Fruit fly (Drosophila melanogaster) whole organism, embryonic: ENCODE results near the gene Rab3GAP1.

Source experiments
- Ada2b ChIP-seq: fragments of 200-800 bp; sonication (Bioruptor generic); IDR thresholded peaks from 2 replicates; pipeline ENCODE4 v1.3.6; 2022; ENCODE audit warnings: missing biosample characterization, missing genetic modification characterization
- Aef1 ChIP-seq: fragments of 200-800 bp; sonication (Bioruptor generic); IDR thresholded peaks from 3 replicates; pipeline ENCODE4 v1.3.6; 2022; ENCODE audit warnings: missing biosample characterization, missing genetic modification characterization
- Asciz ChIP-seq: fragments of 200-800 bp; sonication (Bioruptor generic); optimal IDR thresholded peaks from 2 replicates; lab custom pipeline; 2017; ENCODE audit warnings: missing biosample characterization, mild to moderate bottlenecking, missing genetic modification characterization, missing genetic modification reagents
- B-H2 ChIP-seq: fragments of 200-800 bp; sonication (Bioruptor generic); optimal IDR thresholded peaks from 2 replicates; lab custom pipeline; 2018; ENCODE audit warnings: missing biosample characterization, mild to moderate bottlenecking, missing genetic modification characterization
- Bteb2 ChIP-seq: fragments of 200-800 bp; sonication (Bioruptor generic); optimal IDR thresholded peaks from 2 replicates; lab custom pipeline; 2016; ENCODE audit warnings: missing biosample characterization, missing genetic modification characterization
- CG10543 ChIP-seq: fragments of 200-800 bp; sonication (Bioruptor generic); optimal IDR thresholded peaks from 3 replicates; lab custom pipeline; 2017; ENCODE audit warnings: missing biosample characterization, mild to moderate bottlenecking, missing genetic modification characterization, moderate library complexity
- CG11695 ChIP-seq: fragments of 200-800 bp; sonication (Bioruptor generic); IDR thresholded peaks from 3 replicates; pipeline ENCODE4 v1.3.6; 2022; ENCODE audit warnings: missing biosample characterization, missing genetic modification characterization
- CG12299 ChIP-seq: fragments of 200-800 bp; sonication (Bioruptor generic); optimal IDR thresholded peaks from 2 replicates; lab custom pipeline; 2018; ENCODE audit warnings: missing biosample characterization, mild to moderate bottlenecking, missing genetic modification characterization
- CG14014 ChIP-seq: fragments of 200-800 bp; sonication (Bioruptor generic); IDR thresholded peaks from 2 replicates; pipeline ENCODE4 v1.3.6; 2022; ENCODE audit warnings: missing biosample characterization, missing genetic modification characterization
- CG1603 ChIP-seq: fragments of 200-800 bp; sonication (Bioruptor generic); optimal IDR thresholded peaks from 2 replicates; lab custom pipeline; 2019; ENCODE audit warnings: missing biosample characterization, mild to moderate bottlenecking, missing genetic modification characterization, moderate library complexity
- CG1647 ChIP-seq: fragments of 200-800 bp; sonication (Bioruptor generic); optimal IDR thresholded peaks from 3 replicates; lab custom pipeline; 2016; ENCODE audit warnings: missing biosample characterization, missing genetic modification characterization
- CG18619 ChIP-seq: fragments of 200-800 bp; sonication (Bioruptor generic); optimal IDR thresholded peaks from 3 replicates; lab custom pipeline; 2017; ENCODE audit warnings: missing biosample characterization, mild to moderate bottlenecking, missing genetic modification characterization
- CG3995 ChIP-seq: fragments of 200-800 bp; sonication (Bioruptor generic); optimal IDR thresholded peaks from 3 replicates; lab custom pipeline; 2016; ENCODE audit warnings: missing biosample characterization, missing genetic modification characterization
- CG4424 ChIP-seq: fragments of 200-800 bp; sonication (Bioruptor generic); optimal IDR thresholded peaks from 3 replicates; lab custom pipeline; 2016; ENCODE audit warnings: missing biosample characterization, missing genetic modification characterization
- CG6654 ChIP-seq: fragments of 200-800 bp; sonication (Bioruptor generic); optimal IDR thresholded peaks from 2 replicates; lab custom pipeline; 2017; ENCODE audit warnings: missing biosample characterization, mild to moderate bottlenecking, missing genetic modification characterization
- CG7372 ChIP-seq: fragments of 200-800 bp; sonication (Bioruptor generic); IDR thresholded peaks from 2 replicates; pipeline ENCODE4 v1.3.6; 2022; ENCODE audit warnings: missing biosample characterization, missing genetic modification characterization
- CG8924 ChIP-seq: fragments of 200-800 bp; optimal IDR thresholded peaks from 3 replicates; lab custom pipeline; 2019; ENCODE audit warnings: missing biosample characterization, mild to moderate bottlenecking, missing genetic modification characterization, moderate library complexity
- Fer2 ChIP-seq: fragments of 200-800 bp; sonication (Bioruptor generic); optimal IDR thresholded peaks from 2 replicates; lab custom pipeline; 2018; ENCODE audit warnings: missing biosample characterization, mild to moderate bottlenecking, missing genetic modification characterization, moderate library complexity
- Gsc ChIP-seq: fragments of 200-800 bp; sonication (Bioruptor generic); IDR thresholded peaks from 2 replicates; pipeline ENCODE4 v1.3.6; 2022; ENCODE audit warnings: missing biosample characterization, missing genetic modification characterization
- HHEX ChIP-seq: fragments of 200-800 bp; sonication (Bioruptor generic); optimal IDR thresholded peaks from 3 replicates; lab custom pipeline; 2017; ENCODE audit warnings: missing biosample characterization, mild to moderate bottlenecking, missing genetic modification characterization, missing genetic modification reagents
- Hand ChIP-seq: fragments of 200-800 bp; sonication (Bioruptor generic); optimal IDR thresholded peaks from 2 replicates; lab custom pipeline; 2017; ENCODE audit warnings: mild to moderate bottlenecking, missing biosample characterization, missing genetic modification reagents, missing genetic modification characterization
- Hmr ChIP-seq: fragments of 200-800 bp; sonication (Bioruptor generic); optimal IDR thresholded peaks from 3 replicates; lab custom pipeline; 2017; ENCODE audit warnings: mild to moderate bottlenecking, missing biosample characterization, missing genetic modification reagents, missing genetic modification characterization
- Mrtf ChIP-seq: fragments of 200-800 bp; sonication (Bioruptor generic); IDR thresholded peaks from 3 replicates; pipeline ENCODE4 v1.3.6; 2022; ENCODE audit warnings: missing biosample characterization, missing genetic modification characterization
- Oli ChIP-seq: fragments of 200-800 bp; sonication (Bioruptor generic); optimal IDR thresholded peaks from 2 replicates; lab custom pipeline; 2018; ENCODE audit warnings: missing biosample characterization, mild to moderate bottlenecking, missing genetic modification characterization, moderate library complexity
- Rfx ChIP-seq: fragments of 200-800 bp; sonication (Bioruptor generic); IDR thresholded peaks from 2 replicates; pipeline ENCODE4 v1.3.6; 2022; ENCODE audit warnings: missing biosample characterization, missing genetic modification characterization
- Six4 ChIP-seq: fragments of 200-800 bp; sonication (Bioruptor generic); optimal IDR thresholded peaks from 2 replicates; lab custom pipeline; 2016; ENCODE audit warnings: missing biosample characterization, missing genetic modification characterization
- Usf ChIP-seq: fragments of 200-800 bp; sonication (Bioruptor generic); optimal IDR thresholded peaks from 2 replicates; lab custom pipeline; 2017; ENCODE audit warnings: missing genotype, missing biosample characterization, missing genetic modification characterization
- Vsx1 ChIP-seq: fragments of 200-800 bp; sonication (Bioruptor generic); optimal IDR thresholded peaks from 2 replicates; lab custom pipeline; 2017; ENCODE audit warnings: missing biosample characterization, mild to moderate bottlenecking, missing genetic modification characterization, missing genetic modification reagents
- bbx ChIP-seq: fragments of 200-800 bp; sonication (Bioruptor generic); IDR thresholded peaks from 2 replicates; pipeline ENCODE4 v1.3.6; 2022; ENCODE audit warnings: missing biosample characterization, missing genetic modification characterization; ENCODE audit not compliant: partially characterized antibody
- ci ChIP-seq: fragments of 200-800 bp; sonication (Bioruptor generic); IDR thresholded peaks from 3 replicates; pipeline ENCODE4 v1.3.6; 2022; ENCODE audit warnings: missing biosample characterization, missing genetic modification characterization
- dysf ChIP-seq: fragments of 200-800 bp; sonication (Bioruptor generic); IDR thresholded peaks from 3 replicates; pipeline ENCODE4 v1.3.6; 2022; ENCODE audit warnings: missing biosample characterization, missing genetic modification characterization
- ewg ChIP-seq: fragments of 200-800 bp; sonication (Bioruptor generic); optimal IDR thresholded peaks from 3 replicates; lab custom pipeline; 2017; ENCODE audit warnings: mild to moderate bottlenecking, missing biosample characterization, missing genetic modification reagents, missing genetic modification characterization
- exex ChIP-seq: fragments of 200-800 bp; sonication (Bioruptor generic); optimal IDR thresholded peaks from 4 replicates; lab custom pipeline; 2018; ENCODE audit warnings: missing biosample characterization, mild to moderate bottlenecking, missing genetic modification characterization, moderate library complexity
- fd102C ChIP-seq: fragments of 200-800 bp; sonication (Bioruptor generic); optimal IDR thresholded peaks from 2 replicates; lab custom pipeline; 2018; ENCODE audit warnings: missing biosample characterization, mild to moderate bottlenecking, missing genetic modification characterization, moderate library complexity
- gcm2 ChIP-seq: fragments of 200-800 bp; sonication (Bioruptor generic); optimal IDR thresholded peaks from 2 replicates; lab custom pipeline; 2016; ENCODE audit warnings: missing biosample characterization, missing genetic modification characterization
- gsb ChIP-seq: fragments of 200-800 bp; sonication (Bioruptor generic); IDR thresholded peaks from 2 replicates; pipeline ENCODE4 v1.3.6; 2022; ENCODE audit warnings: missing biosample characterization, missing genetic modification characterization
- h ChIP-seq: fragments of >200 bp; optimal IDR thresholded peaks from 2 replicates; lab custom pipeline; 2017
- jigr1 ChIP-seq: fragments of 200-800 bp; sonication (Bioruptor generic); IDR thresholded peaks from 3 replicates; pipeline ENCODE4 v1.3.6; 2022; ENCODE audit warnings: missing biosample characterization, missing genetic modification characterization
- lab ChIP-seq: fragments of 200-800 bp; sonication (Bioruptor generic); optimal IDR thresholded peaks from 3 replicates; lab custom pipeline; 2017; ENCODE audit warnings: missing biosample characterization, missing genetic modification characterization, mild to moderate bottlenecking, moderate library complexity, missing genetic modification reagents
- lmd ChIP-seq: fragments of 200-800 bp; sonication (Bioruptor generic); IDR thresholded peaks from 2 replicates; pipeline ENCODE4 v1.3.6; 2022; ENCODE audit warnings: missing biosample characterization, missing genetic modification characterization
- nom ChIP-seq: fragments of 200-800 bp; sonication (Bioruptor generic); optimal IDR thresholded peaks from 2 replicates; lab custom pipeline; 2017; ENCODE audit warnings: missing biosample characterization, missing genetic modification characterization, mild to moderate bottlenecking, moderate library complexity, missing genetic modification reagents
- odd ChIP-seq: fragments of 200-800 bp; sonication (Bioruptor generic); optimal IDR thresholded peaks from 2 replicates; lab custom pipeline; 2017; ENCODE audit warnings: missing biosample characterization, mild to moderate bottlenecking, missing genetic modification characterization
- pb ChIP-seq: fragments of 200-800 bp; sonication (Bioruptor generic); optimal IDR thresholded peaks from 3 replicates; lab custom pipeline; 2016; ENCODE audit warnings: missing biosample characterization, missing genetic modification characterization
- phol ChIP-seq: fragments of 200-800 bp; sonication (Bioruptor generic); optimal IDR thresholded peaks from 3 replicates; lab custom pipeline; 2018; ENCODE audit warnings: missing biosample characterization, mild to moderate bottlenecking, missing genetic modification characterization, moderate library complexity
- seq ChIP-seq: fragments of 200-800 bp; sonication (Bioruptor generic); IDR thresholded peaks from 2 replicates; pipeline ENCODE4 v1.3.6; 2022; ENCODE audit warnings: missing biosample characterization, missing genetic modification characterization
- slou ChIP-seq: fragments of 200-800 bp; sonication (Bioruptor generic); optimal IDR thresholded peaks from 3 replicates; lab custom pipeline; 2016; ENCODE audit warnings: missing biosample characterization, missing genetic modification characterization
- slp2 ChIP-seq: fragments of 200-800 bp; sonication (Bioruptor generic); optimal IDR thresholded peaks from 2 replicates; lab custom pipeline; 2016; ENCODE audit warnings: missing biosample characterization, missing genetic modification characterization
- tap ChIP-seq: fragments of 200-800 bp; optimal IDR thresholded peaks from 3 replicates; lab custom pipeline; 2019; ENCODE audit warnings: missing biosample characterization, mild to moderate bottlenecking, missing genetic modification characterization, moderate library complexity
- tgo ChIP-seq: fragments of 200-800 bp; sonication (Bioruptor generic); IDR thresholded peaks from 3 replicates; pipeline ENCODE4 v1.3.6; 2022; ENCODE audit warnings: missing biosample characterization, missing genetic modification characterization
- zfh1 ChIP-seq: fragments of 200-800 bp; sonication (Bioruptor generic); IDR thresholded peaks from 3 replicates; pipeline ENCODE4 v1.3.6; 2022; ENCODE audit warnings: missing biosample characterization, missing genetic modification characterization

Rab3GAP1 gene

dm6 chr2L:1629206-1629959, 18.4 kb upstream of the Rab3GAP1 start (continued):
- TF ChIP-seq exex (tag; lab: Kevin White, UChicago) (peak; percentile 16), B-H2 (GFP tag; lab: Kevin White, UChicago) (no peak), Aef1 (peak; percentile 41; the same call in 2 of the 3 replicates), pb (GFP tag; lab: Kevin White, UChicago) (no peak), Mrtf (GFP tag; lab: Robert Waterston, UW) (no peak), Usf (GFP tag; lab: Kevin White, UChicago) (peak; percentile 61), tgo (GFP tag; lab: Robert Waterston, UW) (peak; percentile 73), tap (tag; lab: Kevin White, UChicago) (peak; percentile 31), Hmr (GFP tag; lab: Kevin White, UChicago) (peak; percentile 80), phol (tag; lab: Kevin White, UChicago) (peak; percentile 32), lmd (GFP tag; lab: Robert Waterston, UW) (peak; percentile 65), HHEX (GFP tag; lab: Kevin White, UChicago) (peak; percentile 62), CG1647 (GFP tag; lab: Kevin White, UChicago) (peak; percentile 43), odd (GFP tag; lab: Kevin White, UChicago) (peak; percentile 33), zfh1 (GFP tag; lab: Robert Waterston, UW) (peak; percentile 46; the same call in 1 of the 3 replicates), dysf (GFP tag; lab: Robert Waterston, UW) (peak; percentile 83), CG11695 (peak; percentile 71; the same call in 2 of the 3 replicates), Rfx (GFP tag; lab: Robert Waterston, UW) (peak; percentile 83), Six4 (GFP tag; lab: Kevin White, UChicago) (no peak), fd102C (GFP tag; lab: Kevin White, UChicago) (no peak), gsb (peak; percentile 70), CG18619 (GFP tag; lab: Kevin White, UChicago) (peak; percentile 41), Fer2 (tag; lab: Kevin White, UChicago) (no peak), CG8924 (tag; lab: Kevin White, UChicago) (peak; percentile 62), CG1603 (peak; percentile 67), lab (GFP tag; lab: Kevin White, UChicago) (peak; percentile 83), ewg (GFP tag; lab: Kevin White, UChicago) (peak; percentile 35), gcm2 (GFP tag; lab: Kevin White, UChicago) (peak; percentile 9), seq (GFP tag; lab: Robert Waterston, UW) (peak; percentile 42; the same call in 1 of the 2 replicates), CG3995 (GFP tag; lab: Kevin White, UChicago) (peak; percentile 1), CG12299 (peak; percentile 35), slp2 (GFP tag; lab: Kevin White, UChicago) (peak; percentile 40), Vsx1 (GFP tag; lab: Kevin White, UChicago) (peak; percentile 9), slou (GFP tag; lab: Kevin White, UChicago) (no peak), CG7372 (GFP tag; lab: Robert Waterston, UW) (peak; percentile 78), ci (peak; percentile 52; the same call in 1 of the 3 replicates), Hand (GFP tag; lab: Kevin White, UChicago) (peak; percentile 57), Asciz (GFP tag; lab: Kevin White, UChicago) (peak; percentile 17), Ada2b (peak; percentile 73), Oli (peak; percentile 69), h (lab: Kevin White, UChicago) (no peak), CG4424 (GFP tag; lab: Kevin White, UChicago) (peak; percentile 32), nom (GFP tag; lab: Kevin White, UChicago) (no peak), Gsc (GFP tag; lab: Robert Waterston, UW) (no peak), CG6654 (no peak), CG14014 (GFP tag; lab: Robert Waterston, UW) (peak; percentile 72), Bteb2 (GFP tag; lab: Kevin White, UChicago) (peak; percentile 14), bbx (GFP tag; lab: Robert Waterston, UW) (no peak), jigr1 (GFP tag; lab: Robert Waterston, UW) (no peak), CG10543 (GFP tag; lab: Kevin White, UChicago) (peak; percentile 9)
